Worm (Caenorhabditis elegans): ENCODE results near the gene nhr-47.

nhr-47 gene

ce11 chrV:5490205-5490604 lies 14.8 kb upstream of the nhr-47 start, which contains the start of gene T05C3.6:
Gene T05C3.6, plus strand, starts transcription at chrV:5490445.
- no peak for TF ChIP-seq lim-6 (tag; optimal IDR thresholded peaks at IDR 0.05)
- TF ChIP-seq ref-2 (tag; optimal IDR thresholded peaks at IDR 0.05), result no peak
- no peak for TF ChIP-seq Y22D7AL.16 (tag; optimal IDR thresholded peaks at IDR 0.05)
- no peak for TF ChIP-seq pat-9 (tag; optimal IDR thresholded peaks at IDR 0.05)
- TF ChIP-seq dve-1 (tag; optimal IDR thresholded peaks at IDR 0.05), result no peak
- no peak for TF ChIP-seq unc-55 (GFP tag; optimal IDR thresholded peaks at IDR 0.05)
- no peak for TF ChIP-seq ahr-1 (tag; optimal IDR thresholded peaks at IDR 0.05)
- TF ChIP-seq sdc-2 (tag; optimal IDR thresholded peaks at IDR 0.05), result no peak
- TF ChIP-seq C38D4.7 (GFP tag; optimal IDR thresholded peaks at IDR 0.05), result no peak

- TF ChIP-seq K02D7.2 (tag; optimal IDR thresholded peaks at IDR 0.05), result no peak
- TF ChIP-seq ceh-6 (GFP tag; optimal IDR thresholded peaks at IDR 0.05), result no peak
- no peak for TF ChIP-seq ceh-31 (tag; optimal IDR thresholded peaks at IDR 0.05)
- TF ChIP-seq nfya-1 (tag; optimal IDR thresholded peaks at IDR 0.05), result no peak
These were observed 11.6 kb upstream of the nhr-47 start, which contains the start of gene T05C3.2 for ce11 chrV:5493447-5493846. Gene T05C3.2, plus strand, starts transcription at chrV:5493747.

ce11 chrV:5499475-5499874 lies 5.6 kb upstream of the nhr-47 start:
- TF ChIP-seq rnt-1 (tag; optimal IDR thresholded peaks at IDR 0.05) (no peak), nfya-1 (tag; optimal IDR thresholded peaks at IDR 0.05) (peak; percentile 66), lin-11 (tag; optimal IDR thresholded peaks at IDR 0.05) (no peak)

- TF ChIP-seq pha-2 (tag; optimal IDR thresholded peaks at IDR 0.05) (no peak), T23F11.4 (GFP tag; optimal IDR thresholded peaks at IDR 0.05) (no peak), hlh-30 (tag; optimal IDR thresholded peaks at IDR 0.05; ENCODE audit: insufficient read depth) (no peak), ceh-19 (GFP tag; optimal IDR thresholded peaks at IDR 0.05) (no peak), elt-2 (tag; optimal IDR thresholded peaks at IDR 0.05) (no peak), ceh-6 (GFP tag; optimal IDR thresholded peaks at IDR 0.05) (no peak), nhr-232 (tag; optimal IDR thresholded peaks at IDR 0.05) (no peak), fkh-10 (GFP tag; optimal IDR thresholded peaks at IDR 0.05) (no peak), ets-4 (tag; optimal IDR thresholded peaks at IDR 0.05) (no peak)
These were observed 2.4 kb upstream of the nhr-47 start for ce11 chrV:5502701-5503100.

- no peak for TF ChIP-seq tbx-7 (tag; optimal IDR thresholded peaks at IDR 0.05)
- TF ChIP-seq K02D7.2 (tag; optimal IDR thresholded peaks at IDR 0.05), result no peak
- TF ChIP-seq dmd-4 (tag; optimal IDR thresholded peaks at IDR 0.05; ENCODE audit: borderline replicate concordance), result no peak
- TF ChIP-seq npax-4 (tag; optimal IDR thresholded peaks at IDR 0.05), result no peak
- TF ChIP-seq ref-2 (tag; optimal IDR thresholded peaks at IDR 0.05), result no peak
- no peak for TF ChIP-seq hlh-8 (tag; optimal IDR thresholded peaks at IDR 0.05)
- TF ChIP-seq che-1 (tag; optimal IDR thresholded peaks at IDR 0.05), result no peak
- no peak for TF ChIP-seq nhr-232 (tag; optimal IDR thresholded peaks at IDR 0.05)
- no peak for TF ChIP-seq elt-2 (tag; optimal IDR thresholded peaks at IDR 0.05)
- no peak for TF ChIP-seq ceh-22 (tag; optimal IDR thresholded peaks at IDR 0.05)
- no peak for TF ChIP-seq sox-2 (GFP tag; IDR thresholded peaks at IDR 0.05)
- TF ChIP-seq ceh-48 (tag; optimal IDR thresholded peaks at IDR 0.05), result no peak
- TF ChIP-seq hlh-15 (tag; optimal IDR thresholded peaks at IDR 0.05), result no peak
- TF ChIP-seq ceh-31 (tag; optimal IDR thresholded peaks at IDR 0.05), result no peak
- no peak for TF ChIP-seq sdc-2 (tag; optimal IDR thresholded peaks at IDR 0.05)
- TF ChIP-seq ceh-9 (tag; optimal IDR thresholded peaks at IDR 0.05), result no peak
- TF ChIP-seq mec-3 (tag; optimal IDR thresholded peaks at IDR 0.05; ENCODE audit: borderline replicate concordance), result no peak
- no peak for TF ChIP-seq lim-6 (tag; optimal IDR thresholded peaks at IDR 0.05)
These were observed 758 bp upstream of the nhr-47 start for ce11 chrV:5504295-5504694.
